In the genomic region with DNA sequence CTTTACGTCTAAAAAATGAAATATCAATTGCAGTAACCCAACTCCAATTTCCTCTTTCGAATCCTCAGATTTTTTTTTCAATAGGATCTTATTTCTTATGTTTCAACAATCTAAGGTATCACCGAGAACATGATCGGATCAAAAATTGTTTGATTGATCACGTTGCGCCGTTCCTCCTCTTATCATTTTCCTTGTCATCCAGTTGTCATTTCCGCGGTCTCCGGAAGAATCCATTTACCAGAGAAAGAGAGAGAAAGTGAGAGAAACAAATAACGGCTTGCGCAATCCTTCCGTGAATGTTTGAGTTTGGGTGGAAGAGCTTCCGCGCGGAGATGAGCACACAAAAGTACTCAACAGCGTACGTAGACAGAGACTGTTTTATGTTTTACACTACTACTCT, we compare ENCODE assay signal across 1 worm cellular context.
TF ChIP-seq lines count a peak whose summit lies in the region.

No protein-coding gene starts in this region.

TF ChIP-seq in whole organism, L4 larva, 104 proteins besides CTCF, POLR2A, EP300 and RAD21 (continued from another document):
- TF ChIP-seq mes-2 (tag; optimal IDR thresholded peaks at IDR 0.05; lab: Kevin White, UChicago; ENCODE audit: poor library complexity, severe bottlenecking): peak; percentile 1
TF ChIP-seq in whole organism, L4 larva: peak in this region for 7.
